Worm (Caenorhabditis elegans): Measurements from ENCODE around the gene daf-12.

DNA sequence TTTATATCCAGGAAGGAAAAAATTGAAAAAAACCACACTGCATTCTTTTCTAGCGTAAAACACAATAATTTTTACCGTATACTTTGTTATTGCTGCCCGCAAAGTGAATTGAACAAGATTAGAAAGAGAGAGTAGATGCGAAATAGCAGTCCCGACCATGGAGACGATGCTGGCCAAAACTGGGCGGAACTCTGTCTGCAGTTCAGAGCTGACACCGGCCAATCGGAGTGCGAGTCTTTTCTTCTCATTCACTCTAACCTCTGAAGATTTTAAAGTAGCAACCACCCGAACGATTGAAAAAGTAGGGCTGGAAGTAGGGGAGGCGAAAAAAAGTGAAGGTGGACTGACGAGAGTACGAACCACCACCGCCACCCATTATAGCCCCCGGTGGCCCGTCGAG lies 20.9 kb downstream of the daf-12 start:
- TF ChIP-seq ceh-13 (GFP tag; optimal IDR thresholded peaks at IDR 0.05): no peak
- TF ChIP-seq tbx-11 (GFP tag; IDR thresholded peaks at IDR 0.05): no peak
- TF ChIP-seq flt-1 (GFP tag; IDR thresholded peaks at IDR 0.05): no peak
- no peak for TF ChIP-seq ama-1 (optimal IDR thresholded peaks at IDR 0.05)
- no peak for TF ChIP-seq hmbx-1 (tag; optimal IDR thresholded peaks at IDR 0.05)
- no peak for TF ChIP-seq hnd-1 (tag; optimal IDR thresholded peaks at IDR 0.05)
- TF ChIP-seq scrt-1 (GFP tag; IDR thresholded peaks at IDR 0.05): no peak
- no peak for TF ChIP-seq pes-1 (GFP tag; IDR thresholded peaks at IDR 0.05)
- no peak for TF ChIP-seq tra-4 (tag; optimal IDR thresholded peaks at IDR 0.05)

All from whole organism, early embryonic.